Worm (Caenorhabditis elegans) whole organism, late embryonic: ENCODE results near the gene gei-1.
A peak's percentile ranks its signal among the peaks of the same experiment; 100 is the strongest.

Source experiments
- T23F11.4 ChIP-seq: fragments of 200-800 bp; sonication (Bioruptor generic); optimal IDR thresholded peaks from 2 replicates; lab custom pipeline; 2018; ENCODE audit warnings: mild to moderate bottlenecking, missing genetic modification characterization, missing compliant biosample characterization
- ceh-24 ChIP-seq: sonication (generic microtip); optimal IDR thresholded peaks from 2 replicates; lab custom pipeline; 2016; ENCODE audit warnings: mild to moderate bottlenecking, missing genetic modification characterization, missing compliant biosample characterization
- rnt-1 ChIP-seq: sonication (generic microtip); optimal IDR thresholded peaks from 2 replicates; lab custom pipeline; 2016; ENCODE audit warnings: missing genetic modification characterization, missing compliant biosample characterization

- TF ChIP-seq ceh-24 (no peak), T23F11.4 (GFP tag; lab: Kevin White, UChicago) (no peak), rnt-1 (peak; percentile 24)
These were observed 22.2 kb upstream of the gei-1 start, which contains the start of gene phf-15 for ce11 chrIII:3322317-3323010.
